Fruit fly (Drosophila melanogaster): ENCODE results near the gene dysc.

Gene dysc

dm6 chr3L:13903186-13904020 lies at the start of gene dysc:
Gene dysc (minus strand): TSS chr3L:13903236.
- TF ChIP-seq psq (optimal IDR thresholded peaks at IDR 0.05) (no peak), ttk (optimal IDR thresholded peaks at IDR 0.05) (no peak), h (optimal IDR thresholded peaks at IDR 0.05) (no peak), insv (optimal IDR thresholded peaks at IDR 0.05) (no peak), Sin3A (optimal IDR thresholded peaks at IDR 0.05) (no peak), Myc (optimal IDR thresholded peaks at IDR 0.05) (no peak)

- no peak for TF ChIP-seq Sin3A (optimal IDR thresholded peaks at IDR 0.05)
- TF ChIP-seq h (optimal IDR thresholded peaks at IDR 0.05) = no peak
- TF ChIP-seq Myc (optimal IDR thresholded peaks at IDR 0.05) = no peak
- no peak for TF ChIP-seq insv (optimal IDR thresholded peaks at IDR 0.05)
- no peak for TF ChIP-seq psq (optimal IDR thresholded peaks at IDR 0.05)
- TF ChIP-seq ttk (optimal IDR thresholded peaks at IDR 0.05) = no peak
Measured at dm6 chr3L:13952484-13953048, 49.5 kb upstream of the dysc start.

dm6 chr3L:13951564-13951963 lies 48.5 kb upstream of the dysc start:
- no peak for TF ChIP-seq Sin3A (optimal IDR thresholded peaks at IDR 0.05)
- TF ChIP-seq h (optimal IDR thresholded peaks at IDR 0.05) = no peak
- no peak for TF ChIP-seq insv (optimal IDR thresholded peaks at IDR 0.05)
- no peak for TF ChIP-seq psq (optimal IDR thresholded peaks at IDR 0.05)
- TF ChIP-seq ttk (optimal IDR thresholded peaks at IDR 0.05) = no peak

- TF ChIP-seq Sin3A (optimal IDR thresholded peaks at IDR 0.05) (no peak), psq (optimal IDR thresholded peaks at IDR 0.05) (no peak), Myc (optimal IDR thresholded peaks at IDR 0.05) (no peak), insv (optimal IDR thresholded peaks at IDR 0.05) (no peak), ttk (optimal IDR thresholded peaks at IDR 0.05) (no peak), h (optimal IDR thresholded peaks at IDR 0.05) (no peak)
Measured at dm6 chr3L:13949440-13950066, 46.5 kb upstream of the dysc start.

- no peak for TF ChIP-seq insv (optimal IDR thresholded peaks at IDR 0.05)
Measured at dm6 chr3L:13946003-13946402, 43.0 kb upstream of the dysc start.

dm6 chr3L:13939151-13939499 lies 36.1 kb upstream of the dysc start, which contains the start of gene CG32137:
Gene CG32137 (plus strand): TSS chr3L:13939250.
- TF ChIP-seq Myc (optimal IDR thresholded peaks at IDR 0.05) (no peak), h (optimal IDR thresholded peaks at IDR 0.05) (no peak), ttk (optimal IDR thresholded peaks at IDR 0.05) (no peak), insv (optimal IDR thresholded peaks at IDR 0.05) (no peak), psq (optimal IDR thresholded peaks at IDR 0.05) (no peak), Sin3A (optimal IDR thresholded peaks at IDR 0.05) (no peak)

- TF ChIP-seq insv (optimal IDR thresholded peaks at IDR 0.05) = no peak
- no peak for TF ChIP-seq Sin3A (optimal IDR thresholded peaks at IDR 0.05)
- no peak for TF ChIP-seq psq (optimal IDR thresholded peaks at IDR 0.05)
- TF ChIP-seq Myc (optimal IDR thresholded peaks at IDR 0.05) = no peak
- TF ChIP-seq h (optimal IDR thresholded peaks at IDR 0.05) = no peak
- TF ChIP-seq ttk (optimal IDR thresholded peaks at IDR 0.05) = no peak
Measured at dm6 chr3L:13938470-13939150, 35.6 kb upstream of the dysc start.

- TF ChIP-seq psq (optimal IDR thresholded peaks at IDR 0.05) = no peak
- no peak for TF ChIP-seq insv (optimal IDR thresholded peaks at IDR 0.05)
- no peak for TF ChIP-seq ttk (optimal IDR thresholded peaks at IDR 0.05)
- no peak for TF ChIP-seq Sin3A (optimal IDR thresholded peaks at IDR 0.05)
- no peak for TF ChIP-seq Myc (optimal IDR thresholded peaks at IDR 0.05)
- TF ChIP-seq h (optimal IDR thresholded peaks at IDR 0.05) = no peak
Measured at dm6 chr3L:13936771-13937170, 33.7 kb upstream of the dysc start.

dm6 chr3L:13934902-13935301 lies 31.9 kb upstream of the dysc start:
- TF ChIP-seq psq (optimal IDR thresholded peaks at IDR 0.05) (no peak), h (optimal IDR thresholded peaks at IDR 0.05) (no peak), insv (optimal IDR thresholded peaks at IDR 0.05) (no peak), ttk (optimal IDR thresholded peaks at IDR 0.05) (no peak), Myc (optimal IDR thresholded peaks at IDR 0.05) (no peak), Sin3A (optimal IDR thresholded peaks at IDR 0.05) (no peak)

dm6 chr3L:13928769-13929594 lies 25.9 kb upstream of the dysc start, which contains the start of the genes CG8833 and DCTN1-p150:
Gene CG8833 (minus strand): TSS chr3L:13929000.
Gene DCTN1-p150 (plus strand): TSS chr3L:13929387.
- TF ChIP-seq psq (optimal IDR thresholded peaks at IDR 0.05) (no peak), insv (optimal IDR thresholded peaks at IDR 0.05) (no peak), Myc (optimal IDR thresholded peaks at IDR 0.05) (no peak), ttk (optimal IDR thresholded peaks at IDR 0.05) (no peak), h (optimal IDR thresholded peaks at IDR 0.05) (no peak), Sin3A (optimal IDR thresholded peaks at IDR 0.05) (no peak)

dm6 chr3L:13925117-13925726 lies 22.2 kb upstream of the dysc start, which contains the start of gene Rgl:
Gene Rgl (minus strand): TSS chr3L:13925335.
- no peak for TF ChIP-seq psq (optimal IDR thresholded peaks at IDR 0.05)
- TF ChIP-seq insv (optimal IDR thresholded peaks at IDR 0.05) = no peak
- no peak for TF ChIP-seq h (optimal IDR thresholded peaks at IDR 0.05)
- TF ChIP-seq Myc (optimal IDR thresholded peaks at IDR 0.05) = no peak
- TF ChIP-seq Sin3A (optimal IDR thresholded peaks at IDR 0.05) = no peak
- TF ChIP-seq ttk (optimal IDR thresholded peaks at IDR 0.05) = no peak
